Fruit fly (Drosophila melanogaster): Measurements from ENCODE around the gene GstD5.

The GstD5 gene

DNA sequence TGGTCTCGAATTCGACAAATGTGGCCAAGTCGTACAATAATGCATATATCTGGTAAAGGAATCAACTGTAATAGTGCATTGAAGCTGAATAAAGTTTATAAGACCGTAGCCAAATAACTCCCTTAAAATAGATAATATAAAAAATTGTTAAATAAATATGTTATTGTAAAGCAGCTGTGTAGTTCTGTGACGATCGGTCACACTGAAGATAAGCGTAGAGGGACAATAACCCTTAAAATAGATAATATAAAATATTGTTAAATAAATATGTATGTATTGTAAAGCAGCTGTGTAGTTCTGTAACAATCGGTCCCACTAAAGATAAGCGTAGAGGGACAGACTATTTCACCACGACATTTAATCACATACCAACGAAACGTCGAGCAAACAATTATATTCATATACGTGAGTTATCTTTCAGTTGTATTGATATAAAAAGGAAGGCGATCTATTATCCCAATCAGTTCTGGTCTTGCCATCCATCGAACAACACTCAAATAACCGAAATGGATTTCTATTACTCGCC lies at the start of gene GstD5:
Gene GstD5, plus strand, starts transcription at position 476 of the 526 bp plus-strand sequence.
- TF ChIP-seq N (GFP tag; optimal IDR thresholded peaks at IDR 0.05) (no peak), psq (GFP tag; optimal IDR thresholded peaks at IDR 0.05) (no peak), tai (GFP tag; optimal IDR thresholded peaks at IDR 0.05) (no peak), Dif (GFP tag; optimal IDR thresholded peaks at IDR 0.05; ENCODE audit: partially characterized antibody) (no peak), brk (GFP tag; optimal IDR thresholded peaks at IDR 0.05) (no peak), GATAd (GFP tag; optimal IDR thresholded peaks at IDR 0.05) (no peak), Dfd (GFP tag; optimal IDR thresholded peaks at IDR 0.05) (no peak), sv (GFP tag; optimal IDR thresholded peaks at IDR 0.05) (no peak)

DNA sequence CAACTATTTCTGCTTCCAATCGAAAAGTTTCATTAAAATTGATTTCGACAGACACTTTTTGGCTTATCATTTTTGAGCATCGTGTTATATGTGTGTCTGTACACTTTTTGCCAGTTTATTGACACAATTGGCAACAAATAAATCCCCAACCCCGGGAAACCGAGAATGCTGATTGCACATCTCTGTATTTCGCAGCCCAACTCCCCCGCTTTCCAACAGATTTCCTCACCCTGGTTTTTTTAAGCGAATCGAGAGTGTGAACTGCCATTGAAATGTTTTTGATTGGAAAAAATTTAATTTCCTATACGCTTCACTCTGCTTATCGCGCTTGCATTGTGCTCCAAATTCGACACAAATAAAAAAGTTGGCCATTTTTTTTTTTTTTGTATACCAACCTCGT lies 48.7 kb upstream of the GstD5 start:
- TF ChIP-seq N (GFP tag; optimal IDR thresholded peaks at IDR 0.05) (no peak), GATAd (GFP tag; optimal IDR thresholded peaks at IDR 0.05) (no peak), Rel (GFP tag; optimal IDR thresholded peaks at IDR 0.05) (no peak), Rel (tag; optimal IDR thresholded peaks at IDR 0.05) (peak; percentile 84), h (GFP tag; optimal IDR thresholded peaks at IDR 0.05) (no peak), dmrt93B (GFP tag; optimal IDR thresholded peaks at IDR 0.05) (no peak)

DNA sequence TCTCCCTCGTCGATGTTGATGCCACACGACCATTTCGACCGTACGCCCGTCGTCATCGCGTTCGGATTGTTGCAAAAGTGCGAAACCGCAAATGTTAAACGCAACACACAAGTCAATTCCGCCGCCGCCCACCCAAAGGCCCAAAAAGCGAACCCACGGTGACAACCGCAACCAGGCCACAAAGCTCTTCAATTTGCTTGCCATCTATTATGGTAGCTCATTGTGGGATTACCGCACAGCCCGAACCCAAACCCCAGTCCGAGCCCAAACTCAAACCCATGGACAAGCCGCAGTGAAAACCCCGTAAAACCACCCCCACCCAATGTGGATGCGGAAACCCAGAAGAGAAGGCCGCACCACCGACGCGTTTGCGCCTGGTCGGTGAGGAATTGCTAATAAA lies 45.7 kb upstream of the GstD5 start:
- TF ChIP-seq Vsx2 (GFP tag; optimal IDR thresholded peaks at IDR 0.05; ENCODE audit: partially characterized antibody) (no peak), fru (GFP tag; optimal IDR thresholded peaks at IDR 0.05) (no peak), Abd-B (GFP tag; optimal IDR thresholded peaks at IDR 0.05) (no peak), OdsH (GFP tag; optimal IDR thresholded peaks at IDR 0.05) (no peak), tai (GFP tag; optimal IDR thresholded peaks at IDR 0.05) (no peak), usp (GFP tag; optimal IDR thresholded peaks at IDR 0.05) (no peak), jim (GFP tag; optimal IDR thresholded peaks at IDR 0.05) (no peak), sv (GFP tag; optimal IDR thresholded peaks at IDR 0.05) (no peak), N (GFP tag; optimal IDR thresholded peaks at IDR 0.05) (no peak), dmrt93B (GFP tag; optimal IDR thresholded peaks at IDR 0.05) (no peak), Dfd (GFP tag; optimal IDR thresholded peaks at IDR 0.05) (no peak), Hr78 (GFP tag; optimal IDR thresholded peaks at IDR 0.05) (no peak), Myc (optimal IDR thresholded peaks at IDR 0.05) (no peak), Jra (GFP tag; optimal IDR thresholded peaks at IDR 0.05) (no peak)

DNA sequence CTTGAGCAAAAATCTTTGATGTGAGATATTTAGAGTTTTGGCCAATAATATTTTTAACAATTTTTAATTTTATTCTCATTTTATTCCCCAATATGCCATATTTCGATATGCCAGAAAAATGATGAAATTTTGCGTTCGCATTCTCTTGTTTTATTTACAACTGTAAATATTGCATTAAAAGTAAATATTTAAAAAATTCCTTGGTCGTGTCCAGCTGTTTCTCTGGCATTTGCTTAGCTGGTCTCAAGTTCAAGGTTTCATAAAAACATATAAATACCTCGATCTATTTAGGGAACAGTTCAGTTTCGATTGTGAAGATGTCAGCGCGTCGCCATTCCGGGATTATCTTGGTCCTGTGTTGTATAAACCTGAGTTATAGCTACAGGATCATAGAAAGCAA lies 34.2 kb upstream of the GstD5 start, which contains the start of gene Sgsf:
Gene Sgsf, plus strand, starts transcription at position 301 of the 400 bp plus-strand sequence.
- TF ChIP-seq h (GFP tag; optimal IDR thresholded peaks at IDR 0.05), result peak; percentile 63
- peak; percentile 35 for TF ChIP-seq rgr (GFP tag; optimal IDR thresholded peaks at IDR 0.05)
- no peak for TF ChIP-seq dsf (GFP tag; optimal IDR thresholded peaks at IDR 0.05; ENCODE audit: borderline replicate concordance)
- TF ChIP-seq Sp1 (GFP tag; optimal IDR thresholded peaks at IDR 0.05), result peak; percentile 17
- TF ChIP-seq Hnf4 (GFP tag; optimal IDR thresholded peaks at IDR 0.05), result peak; percentile 19
- no peak for TF ChIP-seq br (GFP tag; optimal IDR thresholded peaks at IDR 0.05)

DNA sequence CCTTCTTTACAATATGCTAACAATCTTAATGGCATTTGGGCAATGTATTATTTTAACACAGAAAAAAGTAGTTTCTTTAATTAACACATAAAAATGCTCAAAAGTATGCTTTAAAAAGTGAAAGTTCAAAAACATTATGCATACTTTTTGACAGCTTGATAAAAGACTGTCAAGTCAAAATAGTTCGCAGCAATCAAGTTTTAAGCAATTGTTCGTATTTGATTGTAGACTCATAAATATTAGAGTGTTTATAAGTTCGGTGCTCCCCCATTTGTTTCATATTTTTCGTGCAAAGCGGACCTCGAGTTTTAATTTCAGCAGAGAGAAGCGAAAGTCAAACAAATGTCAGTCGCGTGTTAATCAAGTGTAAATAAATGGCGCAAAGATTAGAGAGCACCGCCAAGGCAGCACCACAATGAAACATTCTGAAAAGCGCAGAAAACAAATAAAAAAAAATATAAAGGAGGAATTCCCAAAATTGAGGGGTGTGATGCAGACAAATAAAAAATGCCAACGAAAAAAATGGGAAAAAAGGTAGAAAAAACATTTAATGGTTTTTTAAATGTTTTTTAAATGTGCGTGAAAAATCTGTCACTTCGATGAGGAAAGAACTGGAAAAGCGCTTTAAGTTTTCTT lies 30.5 kb upstream of the GstD5 start:
- TF ChIP-seq Myc (optimal IDR thresholded peaks at IDR 0.05) (no peak), OdsH (GFP tag; optimal IDR thresholded peaks at IDR 0.05) (peak; percentile 20), fru (GFP tag; optimal IDR thresholded peaks at IDR 0.05) (peak; percentile 44), lola (GFP tag; optimal IDR thresholded peaks at IDR 0.05) (no peak), dmrt93B (GFP tag; optimal IDR thresholded peaks at IDR 0.05) (peak; percentile 36), tai (GFP tag; optimal IDR thresholded peaks at IDR 0.05) (no peak), Hr78 (GFP tag; optimal IDR thresholded peaks at IDR 0.05) (no peak), pan (optimal IDR thresholded peaks at IDR 0.05) (no peak), Hnf4 (GFP tag; optimal IDR thresholded peaks at IDR 0.05) (no peak), Mio (GFP tag; optimal IDR thresholded peaks at IDR 0.05) (no peak), jim (GFP tag; optimal IDR thresholded peaks at IDR 0.05) (no peak), br (GFP tag; optimal IDR thresholded peaks at IDR 0.05) (peak; percentile 9), brk (GFP tag; optimal IDR thresholded peaks at IDR 0.05) (no peak), CG32264 (GFP tag; optimal IDR thresholded peaks at IDR 0.05) (no peak), Rel (GFP tag; optimal IDR thresholded peaks at IDR 0.05) (no peak), Rel (tag; optimal IDR thresholded peaks at IDR 0.05) (peak; percentile 93), psq (GFP tag; optimal IDR thresholded peaks at IDR 0.05) (peak; percentile 15), HLH106 (tag; optimal IDR thresholded peaks at IDR 0.05) (peak; percentile 46), Sp1 (GFP tag; optimal IDR thresholded peaks at IDR 0.05) (peak; percentile 31), Dfd (GFP tag; optimal IDR thresholded peaks at IDR 0.05) (no peak), GATAd (GFP tag; optimal IDR thresholded peaks at IDR 0.05) (no peak), rgr (GFP tag; optimal IDR thresholded peaks at IDR 0.05) (peak; percentile 0), Dif (GFP tag; optimal IDR thresholded peaks at IDR 0.05; ENCODE audit: partially characterized antibody) (no peak), Hr83 (GFP tag; optimal IDR thresholded peaks at IDR 0.05; ENCODE audit: poor library complexity, severe bottlenecking) (no peak), Abd-B (GFP tag; optimal IDR thresholded peaks at IDR 0.05) (no peak), CG9705 (GFP tag; optimal IDR thresholded peaks at IDR 0.05) (no peak), CrebA (GFP tag; optimal IDR thresholded peaks at IDR 0.05; ENCODE audit: borderline replicate concordance) (no peak), usp (GFP tag; optimal IDR thresholded peaks at IDR 0.05) (no peak), woc (GFP tag; optimal IDR thresholded peaks at IDR 0.05) (peak; percentile 10), foxo (GFP tag; optimal IDR thresholded peaks at IDR 0.05) (peak in 1 of 2 experiments; percentile 35), sv (GFP tag; optimal IDR thresholded peaks at IDR 0.05) (no peak), dl (GFP tag; optimal IDR thresholded peaks at IDR 0.05; ENCODE audit: insufficient read depth in 1 of 2, partially characterized antibody in 2 of 2) (no peak), Jra (GFP tag; optimal IDR thresholded peaks at IDR 0.05) (no peak)

Data from whole organism, wandering third instar larva.